Worm (Caenorhabditis elegans) whole organism, L4 larva: Measurements from ENCODE around the gene F36D3.14.

Source experiments
- F26F4.8 ChIP-seq: fragments of 200-800 bp; sonication (Bioruptor generic); conservative IDR thresholded peaks from 2 replicates; pipeline ENCODE4 v1.3.6; 2022; ENCODE audit warnings: missing genetic modification characterization, missing compliant biosample characterization
- F49E8.2 ChIP-seq: sonication (generic microtip); optimal IDR thresholded peaks from 2 replicates; lab custom pipeline; 2016; ENCODE audit warnings: missing compliant biosample characterization, mild to moderate bottlenecking, missing genetic modification characterization, borderline replicate concordance
- T20F7.1 ChIP-seq: fragments of 200-800 bp; sonication (Bioruptor generic); optimal IDR thresholded peaks from 2 replicates; lab custom pipeline; 2018; ENCODE audit warnings: mild to moderate bottlenecking, missing genetic modification characterization, missing compliant biosample characterization
- T26A8.4 ChIP-seq: fragments of 200-800 bp; sonication (Bioruptor generic); IDR thresholded peaks from 2 replicates; pipeline ENCODE4 v1.3.6; 2022; ENCODE audit warnings: missing genetic modification characterization, missing compliant biosample characterization
- Y75B8A.6 ChIP-seq: fragments of 200-800 bp; sonication (Bioruptor generic); IDR thresholded peaks from 2 replicates; pipeline ENCODE4 v1.3.6; 2022; ENCODE audit warnings: missing genetic modification reagents, missing genetic modification characterization, missing compliant biosample characterization
- aly-2 ChIP-seq: sonication (generic microtip); optimal IDR thresholded peaks from 2 replicates; lab custom pipeline; 2018; ENCODE audit warnings: missing biosample characterization, missing genetic modification characterization
- ama-1 ChIP-seq: fragments of 150-350 bp; optimal IDR thresholded peaks from 2 replicates; lab custom pipeline; 2014; ENCODE audit warnings: inconsistent platforms, mixed read lengths
- attf-4 ChIP-seq: sonication (generic microtip); optimal IDR thresholded peaks from 3 replicates; lab custom pipeline; 2017; ENCODE audit warnings: missing biosample characterization, missing genetic modification characterization
- ceh-32 ChIP-seq: sonication (generic microtip); optimal IDR thresholded peaks from 2 replicates; lab custom pipeline; 2016; ENCODE audit warnings: mild to moderate bottlenecking, missing genetic modification characterization, missing compliant biosample characterization; ENCODE audit not compliant: poor library complexity
- ceh-44 ChIP-seq: fragments of 200-800 bp; sonication (Bioruptor generic); IDR thresholded peaks from 2 replicates; pipeline ENCODE4 v1.3.6; 2022; ENCODE audit warnings: missing genetic modification reagents, missing genetic modification characterization, missing compliant biosample characterization
- ceh-62 ChIP-seq: sonication (generic microtip); optimal IDR thresholded peaks from 2 replicates; lab custom pipeline; 2017; ENCODE audit warnings: missing biosample characterization, missing genetic modification characterization
- ces-1 ChIP-seq: fragments of 150-350 bp; sonication (generic microtip); optimal IDR thresholded peaks from 4 replicates; lab custom pipeline; 2014; ENCODE audit warnings: missing biosample characterization, missing genetic modification reagents, missing genetic modification characterization
- ctbp-1 ChIP-seq: fragments of 200-800 bp; sonication (Bioruptor generic); IDR thresholded peaks from 2 replicates; pipeline ENCODE4 v1.3.6; 2022; ENCODE audit warnings: missing genetic modification reagents, missing genetic modification characterization, missing compliant biosample characterization
- dmd-6 ChIP-seq: fragments of 200-800 bp; sonication (Bioruptor generic); IDR thresholded peaks from 2 replicates; pipeline ENCODE4 v1.3.6; 2022; ENCODE audit warnings: missing genetic modification reagents, missing genetic modification characterization, missing compliant biosample characterization
- fkh-10 ChIP-seq: fragments of 150-350 bp; optimal IDR thresholded peaks from 2 replicates; lab custom pipeline; 2014; ENCODE audit warnings: missing biosample characterization, missing genetic modification reagents, missing genetic modification characterization
- fos-1 ChIP-seq: fragments of 150-350 bp; optimal IDR thresholded peaks from 2 replicates; lab custom pipeline; 2014; ENCODE audit warnings: missing biosample characterization, missing genetic modification characterization
- hlh-30 ChIP-seq: sonication (generic microtip); optimal IDR thresholded peaks from 2 replicates; lab custom pipeline; 2017; ENCODE audit warnings: antibody characterized with exemption, mild to moderate bottlenecking, missing genetic modification characterization, missing compliant biosample characterization; ENCODE audit not compliant: insufficient read depth
- hmg-1.1 ChIP-seq: fragments of 200-800 bp; sonication (Bioruptor generic); IDR thresholded peaks from 2 replicates; pipeline ENCODE4 v1.3.6; 2022; ENCODE audit warnings: missing genetic modification reagents, missing genetic modification characterization, missing compliant biosample characterization
- lim-7 ChIP-seq: fragments of 200-800 bp; sonication (Bioruptor generic); IDR thresholded peaks from 2 replicates; pipeline ENCODE4 v1.3.6; 2022; ENCODE audit warnings: missing genetic modification characterization, missing compliant biosample characterization
- lin-1 ChIP-seq: fragments of 200-800 bp; sonication (Bioruptor generic); IDR thresholded peaks from 2 replicates; pipeline ENCODE4 v1.3.6; 2022; ENCODE audit warnings: missing genetic modification reagents, missing genetic modification characterization, missing compliant biosample characterization
- lin-15B ChIP-seq: fragments of 150-350 bp; sonication (generic microtip); optimal IDR thresholded peaks from 3 replicates; lab custom pipeline; 2014; ENCODE audit warnings: missing biosample characterization, missing genetic modification characterization
- madf-5 ChIP-seq, 2 experiments: fragments of 200-800 bp; sonication (Bioruptor generic); IDR thresholded peaks; 2 replicates each; pipeline ENCODE4 v1.3.6; 2022; ENCODE audit warnings: missing compliant biosample characterization in 2 of 2, missing genetic modification characterization in 2 of 2
- mdl-1 ChIP-seq, 2 experiments: fragments of 150-350 bp in 1 of 2; sonication (generic microtip) in 1 of 2; optimal IDR thresholded peaks; 2 replicates each; lab custom pipeline; 2014 to 2017; ENCODE audit warnings: missing biosample characterization in 2 of 2, missing genetic modification characterization in 2 of 2
- mdt-29 ChIP-seq: fragments of 200-800 bp; sonication (Bioruptor generic); IDR thresholded peaks from 2 replicates; pipeline ENCODE4 v1.3.6; 2022; ENCODE audit warnings: missing genetic modification reagents, missing genetic modification characterization, missing compliant biosample characterization
- mes-2 ChIP-seq: sonication (generic microtip); optimal IDR thresholded peaks from 2 replicates; lab custom pipeline; 2016; ENCODE audit warnings: missing genotype, mild to moderate bottlenecking, missing genetic modification characterization, missing compliant biosample characterization; ENCODE audit not compliant: poor library complexity, severe bottlenecking
- nhr-25 ChIP-seq: sonication (generic microtip); optimal IDR thresholded peaks from 2 replicates; lab custom pipeline; 2017; ENCODE audit warnings: missing genetic modification characterization, mild to moderate bottlenecking, missing compliant biosample characterization, antibody characterized with exemption, moderate library complexity, borderline replicate concordance; ENCODE audit not compliant: insufficient read depth
- nhr-28 ChIP-seq: fragments of 150-350 bp; optimal IDR thresholded peaks from 2 replicates; lab custom pipeline; 2014; ENCODE audit warnings: missing biosample characterization, missing genetic modification characterization
- nhr-48 ChIP-seq: sonication (generic microtip); optimal IDR thresholded peaks from 2 replicates; lab custom pipeline; 2016; ENCODE audit warnings: mild to moderate bottlenecking, missing genetic modification characterization, missing compliant biosample characterization
- nhr-6 ChIP-seq: fragments of 150-350 bp; optimal IDR thresholded peaks from 2 replicates; lab custom pipeline; 2014; ENCODE audit warnings: missing biosample characterization, missing genetic modification characterization
- pqm-1 ChIP-seq: sonication (generic microtip); optimal IDR thresholded peaks from 2 replicates; lab custom pipeline; 2017; ENCODE audit warnings: missing biosample characterization, missing genetic modification characterization
- rbr-2 ChIP-seq: sonication (generic microtip); optimal IDR thresholded peaks from 2 replicates; lab custom pipeline; 2016; ENCODE audit warnings: missing genotype, missing genetic modification characterization, missing compliant biosample characterization
- snpc-1.2 ChIP-seq: fragments of 200-800 bp; sonication (Bioruptor generic); IDR thresholded peaks from 2 replicates; pipeline ENCODE4 v1.3.6; 2022; ENCODE audit warnings: missing genetic modification reagents, missing genetic modification characterization, missing compliant biosample characterization
- spr-3 ChIP-seq: fragments of 200-800 bp; sonication (Bioruptor generic); optimal IDR thresholded peaks from 2 replicates; lab custom pipeline; 2018; ENCODE audit warnings: mild to moderate bottlenecking, missing genetic modification characterization, missing compliant biosample characterization
- unc-130 ChIP-seq: sonication (generic microtip); optimal IDR thresholded peaks from 2 replicates; lab custom pipeline; 2016; ENCODE audit warnings: missing genetic modification reagents, missing genetic modification characterization, missing compliant biosample characterization
- unc-39 ChIP-seq: sonication (generic microtip); optimal IDR thresholded peaks from 2 replicates; lab custom pipeline; 2017; ENCODE audit warnings: missing biosample characterization, missing genetic modification characterization
- unc-62 ChIP-seq, 3 experiments: fragments of 150-350 bp in 1 of 3; sonication (generic microtip); optimal IDR thresholded peaks in 2 of 3; peaks in 1 of 3; 1 replicate in 1 of 3; 2 replicates in 2 of 3; lab custom pipeline; 2014 to 2017; ENCODE audit warnings: missing biosample characterization in 3 of 3, missing genetic modification characterization in 3 of 3, missing genetic modification reagents in 3 of 3, missing genotype in 1 of 3
- ztf-11 ChIP-seq: fragments of 150-350 bp; optimal IDR thresholded peaks from 2 replicates; lab custom pipeline; 2014; ENCODE audit warnings: missing biosample characterization, missing genetic modification characterization
- ztf-7 ChIP-seq: fragments of 150-350 bp; optimal IDR thresholded peaks from 2 replicates; lab custom pipeline; 2014; ENCODE audit warnings: missing biosample characterization, missing genetic modification characterization

F36D3.14 gene

ce11 chrV:16494359-16494758 is 8.7 kb downstream of the F36D3.14 start, which contains the start of gene comt-2 (continued):
- no peak for TF ChIP-seq nhr-25 (tag; lab: Kevin White, UChicago)
- TF ChIP-seq spr-3 (GFP tag; lab: Kevin White, UChicago), result no peak
- TF ChIP-seq fkh-10, result no peak
- TF ChIP-seq Y75B8A.6, result no peak
- peak; percentile 85 for TF ChIP-seq pqm-1 (tag; lab: Kevin White, UChicago)
- TF ChIP-seq fos-1 (tag; lab: Kevin White, UChicago), result no peak
- TF ChIP-seq T26A8.4 (GFP tag; lab: Robert Waterston, UW), result no peak
- TF ChIP-seq nhr-28 (tag; lab: Kevin White, UChicago), result peak; percentile 80
- no peak for TF ChIP-seq madf-5 (GFP tag; IDR thresholded peaks at IDR 0.05; lab: Robert Waterston, UW)
- TF ChIP-seq lim-7, result no peak
- TF ChIP-seq dmd-6, result peak; percentile 80; the same call in 1 of the 2 replicates

DNA sequence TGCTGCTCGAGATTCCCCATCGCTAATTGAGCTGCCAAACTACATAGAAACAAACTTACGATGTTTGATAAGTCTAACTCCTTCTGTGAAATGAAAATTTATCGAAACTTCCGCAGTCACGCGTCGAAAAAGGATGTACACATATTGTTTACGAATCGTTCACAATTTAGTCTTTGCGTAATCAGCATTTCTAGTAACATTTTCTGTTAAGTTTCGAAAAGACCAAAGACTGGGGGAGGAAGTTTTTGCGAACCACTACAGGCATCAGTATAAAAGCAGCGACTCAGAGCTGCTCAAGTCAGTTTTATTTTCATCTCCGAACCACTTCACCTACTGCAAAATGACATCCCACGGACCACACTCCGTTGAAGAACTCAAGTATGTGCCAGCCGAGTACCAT is 14.9 kb downstream of the F36D3.14 start, which contains the start of gene sqst-4:
sqst-4 (plus strand) TSS at position 301 of the 400 bp plus-strand sequence.
- no peak for TF ChIP-seq mdt-29 (GFP tag; lab: Robert Waterston, UW)
- TF ChIP-seq nhr-6 (tag; lab: Kevin White, UChicago), result no peak
- TF ChIP-seq T20F7.1 (GFP tag; lab: Kevin White, UChicago), result no peak
- no peak for TF ChIP-seq lin-15B
- TF ChIP-seq ceh-32 (tag; lab: Kevin White, UChicago), result no peak
- no peak for TF ChIP-seq ama-1
- no peak for TF ChIP-seq attf-4 (tag; lab: Kevin White, UChicago)
- no peak for TF ChIP-seq aly-2 (tag; lab: Kevin White, UChicago)
- TF ChIP-seq snpc-1.2 (GFP tag; lab: Robert Waterston, UW), result no peak
- TF ChIP-seq ztf-11 (tag; lab: Kevin White, UChicago), result no peak

DNA sequence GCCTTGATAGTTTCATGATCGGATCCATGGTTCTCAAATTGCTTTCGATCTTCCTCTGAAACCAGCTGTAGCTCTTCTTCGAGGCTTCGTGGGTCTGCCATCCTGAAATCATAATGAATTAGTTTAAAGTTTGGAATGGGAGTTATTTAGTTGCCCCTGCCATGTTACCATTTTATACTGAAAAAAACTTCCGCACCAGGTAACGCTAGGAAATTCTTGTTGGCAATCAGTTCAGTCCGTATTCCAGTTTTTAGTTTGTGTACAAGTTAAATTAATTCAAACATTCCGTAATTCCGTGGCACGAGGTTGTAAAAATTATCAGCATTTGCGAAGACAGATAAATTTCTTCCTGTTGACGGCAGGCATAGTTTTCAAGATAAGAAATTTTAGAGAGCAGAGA is 15.6 kb downstream of the F36D3.14 start, which contains the start of gene Y32B12A.5:
Y32B12A.5 (minus strand) TSS at position 101 of the 400 bp plus-strand sequence.
- TF ChIP-seq F26F4.8 (GFP tag; lab: Robert Waterston, UW), result no peak
- TF ChIP-seq nhr-48 (tag; lab: Kevin White, UChicago), result no peak
- peak; percentile 18; the same call in 1 of the 2 replicates for TF ChIP-seq dmd-6

ce11 chrV:16483681-16484080 is 19.4 kb downstream of the F36D3.14 start, which contains the start of gene srh-139:
Gene srh-139 (plus strand): TSS chrV:16483981.
- TF ChIP-seq unc-62 (GFP tag; optimal IDR thresholded peaks at IDR 0.05 in 1 of 2; lab: Kevin White, UChicago) (peak in 1 of 2 experiments; percentile 11), unc-62 (tag; optimal IDR thresholded peaks at IDR 0.05; lab: Kevin White, UChicago) (no peak), ama-1 (no peak), mes-2 (tag; lab: Kevin White, UChicago) (no peak)

ce11 chrV:16483044-16483443 is 20.0 kb downstream of the F36D3.14 start, which contains the start of gene F57E7.2:
Gene F57E7.2 (minus strand): TSS chrV:16483144.
- TF ChIP-seq ces-1 (GFP tag; lab: Kevin White, UChicago) (no peak), unc-130 (no peak), hmg-1.1 (no peak), ceh-62 (tag; lab: Kevin White, UChicago) (no peak), F49E8.2 (tag; lab: Kevin White, UChicago) (no peak), ctbp-1 (GFP tag; lab: Robert Waterston, UW) (no peak), rbr-2 (tag; lab: Kevin White, UChicago) (no peak), ztf-7 (tag; lab: Kevin White, UChicago) (no peak), mdl-1 (tag; optimal IDR thresholded peaks at IDR 0.05; lab: Kevin White, UChicago) (no peak), hlh-30 (no peak), snpc-1.2 (GFP tag; lab: Robert Waterston, UW) (no peak), fos-1 (tag; lab: Kevin White, UChicago) (no peak), unc-39 (tag; lab: Kevin White, UChicago) (no peak), ceh-44 (GFP tag; lab: Robert Waterston, UW) (no peak), lin-1 (GFP tag; lab: Robert Waterston, UW) (no peak)
- TF ChIP-seq, all 104 proteins: peak for 0
